Worm (Caenorhabditis elegans): ENCODE results near the gene T18D3.6.

DNA sequence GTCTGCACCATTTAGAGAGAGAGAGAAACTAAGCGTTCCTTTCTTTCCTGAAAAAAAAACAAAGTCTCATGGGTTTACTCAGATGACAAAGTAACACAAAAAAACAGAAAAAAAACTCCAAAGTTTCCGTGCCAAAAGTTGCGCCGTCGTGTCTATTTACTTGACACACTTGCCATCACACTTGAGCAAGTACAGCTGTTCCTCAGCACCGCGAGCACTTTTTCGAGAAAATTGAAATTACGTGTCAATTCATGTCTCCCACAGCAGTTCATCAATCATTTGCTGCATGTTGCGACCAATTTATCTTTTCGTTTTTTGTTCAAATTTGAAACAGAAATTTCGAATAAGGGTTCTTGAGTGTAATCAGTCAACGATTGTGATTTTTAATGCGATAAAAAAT, 13.2 kb upstream of the T18D3.6 start:
- TF ChIP-seq hsf-1 (GFP tag; IDR thresholded peaks at IDR 0.05) (no peak), hrde-1 (tag; optimal IDR thresholded peaks at IDR 0.05; ENCODE audit: borderline replicate concordance) (no peak), unc-62 (GFP tag; optimal IDR thresholded peaks at IDR 0.05) (no peak), F52B5.7 (tag; optimal IDR thresholded peaks at IDR 0.05) (no peak), hlh-12 (tag; optimal IDR thresholded peaks at IDR 0.05) (no peak), athp-1 (tag; optimal IDR thresholded peaks at IDR 0.05) (no peak)

Data from whole organism, young adult.